Fruit fly (Drosophila melanogaster): ENCODE data around the gene Jig.

Jig gene

dm6 chr3R:14590753-14591535, 30.2 kb downstream of the Jig start (continued):
- TF ChIP-seq Hr51 (GFP tag; optimal IDR thresholded peaks at IDR 0.05): peak in 1 of 2 experiments; percentile 82
- peak; percentile 71 for TF ChIP-seq tgo (GFP tag; IDR thresholded peaks at IDR 0.05)
- peak; percentile 92 for TF ChIP-seq nmo (GFP tag; optimal IDR thresholded peaks at IDR 0.05)
- peak; percentile 80 for TF ChIP-seq odd (GFP tag; optimal IDR thresholded peaks at IDR 0.05)
- no peak; the same call in 1 of the 2 replicates for TF ChIP-seq CG11696 (GFP tag; IDR thresholded peaks at IDR 0.05)
- TF ChIP-seq Ssrp (tag; optimal IDR thresholded peaks at IDR 0.05): peak; percentile 95
- TF ChIP-seq ems (GFP tag; optimal IDR thresholded peaks at IDR 0.05): no peak
- peak; percentile 64 for TF ChIP-seq YL-1 (GFP tag; optimal IDR thresholded peaks at IDR 0.05)
- TF ChIP-seq CG11247 (GFP tag; IDR thresholded peaks at IDR 0.05): no peak
- no peak for TF ChIP-seq ab (GFP tag; optimal IDR thresholded peaks at IDR 0.05)
- no peak for TF ChIP-seq luna (GFP tag; optimal IDR thresholded peaks at IDR 0.05)
- TF ChIP-seq sima (GFP tag; optimal IDR thresholded peaks at IDR 0.05): no peak
- no peak for TF ChIP-seq Dad (GFP tag; optimal IDR thresholded peaks at IDR 0.05)
- TF ChIP-seq Hey (tag; optimal IDR thresholded peaks at IDR 0.05): no peak
- peak; percentile 8 for TF ChIP-seq fd3F (GFP tag; optimal IDR thresholded peaks at IDR 0.05)
- TF ChIP-seq Eip74EF (GFP tag; optimal IDR thresholded peaks at IDR 0.05): peak in 1 of 2 experiments; percentile 73
- TF ChIP-seq mam (GFP tag; optimal IDR thresholded peaks at IDR 0.05): no peak
- no peak for TF ChIP-seq her (GFP tag; optimal IDR thresholded peaks at IDR 0.05)
- TF ChIP-seq Dek (tag; optimal IDR thresholded peaks at IDR 0.05): peak; percentile 19
- TF ChIP-seq grau (tag; optimal IDR thresholded peaks at IDR 0.05): peak; percentile 87
- no peak for TF ChIP-seq Ravus (GFP tag; IDR thresholded peaks at IDR 0.05)
- peak; percentile 1 for TF ChIP-seq NC2β (GFP tag; optimal IDR thresholded peaks at IDR 0.05)
- TF ChIP-seq Sry-β (GFP tag; optimal IDR thresholded peaks at IDR 0.05): peak; percentile 52
- peak; percentile 89 for TF ChIP-seq CG11504 (tag; optimal IDR thresholded peaks at IDR 0.05)
- TF ChIP-seq Antp (GFP tag; optimal IDR thresholded peaks at IDR 0.05): no peak
- TF ChIP-seq CG6765 (GFP tag; optimal IDR thresholded peaks at IDR 0.05): no peak
- 0 out of 3 replicates have a peak, but pooled peaks have one; percentile 45 for TF ChIP-seq CG3726 (GFP tag; IDR thresholded peaks at IDR 0.05)
- peak; percentile 29 for TF ChIP-seq nom (GFP tag; optimal IDR thresholded peaks at IDR 0.05)
- TF ChIP-seq gfzf (GFP tag; optimal IDR thresholded peaks at IDR 0.05): no peak
- peak; percentile 61; the same call in 1 of the 2 replicates for TF ChIP-seq CG1024 (GFP tag; IDR thresholded peaks at IDR 0.05)
- peak; percentile 43; the same call in 1 of the 2 replicates for TF ChIP-seq dimm (GFP tag; IDR thresholded peaks at IDR 0.05)
- TF ChIP-seq CG9437 (GFP tag; optimal IDR thresholded peaks at IDR 0.05): peak; percentile 82
- no peak for TF ChIP-seq zfh2 (GFP tag; optimal IDR thresholded peaks at IDR 0.05)
- TF ChIP-seq CG10654 (GFP tag; optimal IDR thresholded peaks at IDR 0.05): peak; percentile 63
- TF ChIP-seq schlank (tag; optimal IDR thresholded peaks at IDR 0.05): no peak
- TF ChIP-seq CG13296 (GFP tag; optimal IDR thresholded peaks at IDR 0.05): peak; percentile 16
- no peak for TF ChIP-seq fd64A (GFP tag; optimal IDR thresholded peaks at IDR 0.05)
- no peak for TF ChIP-seq usp (GFP tag; optimal IDR thresholded peaks at IDR 0.05)
- TF ChIP-seq CG32772 (GFP tag; IDR thresholded peaks at IDR 0.05): peak; percentile 60
- no peak for TF ChIP-seq slbo (GFP tag; IDR thresholded peaks at IDR 0.05)
- TF ChIP-seq salm (tag; optimal IDR thresholded peaks at IDR 0.05): peak; percentile 76
- peak in 1 of 2 experiments; percentile 27 for TF ChIP-seq crp (GFP tag; optimal IDR thresholded peaks at IDR 0.05)
- no peak for TF ChIP-seq corto (GFP tag; optimal IDR thresholded peaks at IDR 0.05)
- no peak for TF ChIP-seq Sin3A (optimal IDR thresholded peaks at IDR 0.05)
- peak; percentile 59 to 94 for TF ChIP-seq bsh (GFP tag; optimal IDR thresholded peaks at IDR 0.05)
- no peak for TF ChIP-seq NK7.1 (GFP tag; optimal IDR thresholded peaks at IDR 0.05)
- peak; percentile 42 for TF ChIP-seq Fer3 (tag; optimal IDR thresholded peaks at IDR 0.05)
- no peak for TF ChIP-seq tx (GFP tag; optimal IDR thresholded peaks at IDR 0.05)
- peak; percentile 83 for TF ChIP-seq CG1233 (GFP tag; optimal IDR thresholded peaks at IDR 0.05)
